Fruit fly (Drosophila melanogaster): ENCODE results near the gene Ctr1A.

- TF ChIP-seq ovo (GFP tag; optimal IDR thresholded peaks at IDR 0.05) (no peak), CG12768 (GFP tag; optimal IDR thresholded peaks at IDR 0.05) (no peak), Clk (GFP tag; optimal IDR thresholded peaks at IDR 0.05) (no peak), Hr96 (GFP tag; optimal IDR thresholded peaks at IDR 0.05) (no peak), CG11617 (GFP tag; optimal IDR thresholded peaks at IDR 0.05) (no peak), Mnt (GFP tag; optimal IDR thresholded peaks at IDR 0.05) (no peak), CG5204 (GFP tag; optimal IDR thresholded peaks at IDR 0.05) (no peak)
Observed at dm6 chrX:6624006-6624745, 37.3 kb upstream of the Ctr1A start.

Measured in whole organism, adult.